Worm (Caenorhabditis elegans): ENCODE measurements around the gene C56A3.6.

DNA sequence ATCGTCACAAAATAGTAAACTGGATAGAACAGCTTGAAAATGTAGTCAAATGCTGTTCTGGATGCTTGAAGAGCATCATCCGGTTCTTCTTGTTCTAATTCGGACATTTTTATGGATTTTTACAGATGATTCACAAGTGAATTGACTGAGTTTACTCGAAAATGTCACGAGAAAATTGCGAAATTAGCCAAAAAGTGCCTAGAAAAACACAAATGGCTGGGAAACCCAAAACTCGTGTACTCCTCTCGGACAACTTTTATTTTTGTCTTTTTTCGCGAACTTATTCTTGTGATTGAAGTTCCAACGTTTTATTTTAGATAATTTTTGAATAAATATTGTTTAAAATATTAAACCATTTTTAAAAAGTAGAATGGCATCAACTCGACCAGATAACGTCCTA lies 4.6 kb downstream of the C56A3.6 start, which contains the start of the genes C56A3.4 and C56A3.5:
- TF ChIP-seq F13C5.2 (tag; optimal IDR thresholded peaks at IDR 0.05), result no peak
- no peak for TF ChIP-seq flt-1 (GFP tag; IDR thresholded peaks at IDR 0.05)
- TF ChIP-seq ama-1 (optimal IDR thresholded peaks at IDR 0.05), result no peak
- no peak for TF ChIP-seq scrt-1 (GFP tag; IDR thresholded peaks at IDR 0.05)
- no peak for TF ChIP-seq tbx-11 (GFP tag; IDR thresholded peaks at IDR 0.05)

Data from whole organism, early embryonic.